Worm (Caenorhabditis elegans) whole organism, L1 larva: ENCODE measurements around the gene R10E9.4.
A peak's percentile ranks its signal among the peaks of the same experiment; 100 is the strongest.

ENCODE experiments used
- C04F5.9 ChIP-seq: sonication (generic microtip); optimal IDR thresholded peaks from 2 replicates; lab custom pipeline; 2016; ENCODE audit warnings: missing genetic modification characterization, missing compliant biosample characterization
- C16A3.4 ChIP-seq: fragments of 150-350 bp; optimal IDR thresholded peaks from 2 replicates; lab custom pipeline; 2014; ENCODE audit warnings: missing biosample characterization, missing genetic modification characterization
- F16B12.6 ChIP-seq: fragments of 150-350 bp; optimal IDR thresholded peaks from 2 replicates; lab custom pipeline; 2014; ENCODE audit warnings: missing biosample characterization, missing genetic modification characterization
- aha-1 ChIP-seq: fragments of 150-350 bp; optimal IDR thresholded peaks from 2 replicates; lab custom pipeline; 2014; ENCODE audit warnings: missing biosample characterization, missing genetic modification characterization
- alr-1 ChIP-seq: fragments of 200-800 bp; sonication (Bioruptor generic); optimal IDR thresholded peaks from 2 replicates; lab custom pipeline; 2018; ENCODE audit warnings: borderline replicate concordance, mild to moderate bottlenecking, missing genetic modification characterization, missing compliant biosample characterization
- blmp-1 ChIP-seq: fragments of 150-350 bp; optimal IDR thresholded peaks from 2 replicates; lab custom pipeline; 2014; ENCODE audit warnings: missing biosample characterization, missing genetic modification characterization
- ceh-8 ChIP-seq: fragments of 200-800 bp; sonication (Bioruptor generic); optimal IDR thresholded peaks from 2 replicates; lab custom pipeline; 2018; ENCODE audit warnings: mild to moderate bottlenecking, missing genetic modification characterization, moderate library complexity, missing compliant biosample characterization
- ceh-82 ChIP-seq, 3 experiments: fragments of 150-350 bp in 1 of 3; sonication (generic microtip) in 2 of 3; optimal IDR thresholded peaks; 2 replicates each; lab custom pipeline; 2014 to 2017; ENCODE audit warnings: missing biosample characterization in 3 of 3, missing genetic modification characterization in 3 of 3
- ceh-90 ChIP-seq: sonication (generic microtip); optimal IDR thresholded peaks from 2 replicates; lab custom pipeline; 2016; ENCODE audit warnings: missing genetic modification characterization, missing compliant biosample characterization
- ces-1 ChIP-seq: fragments of 150-350 bp; optimal IDR thresholded peaks from 2 replicates; lab custom pipeline; 2014; ENCODE audit warnings: missing biosample characterization, missing genetic modification reagents, missing genetic modification characterization
- dpl-1 ChIP-seq, 3 experiments: fragments of 150-350 bp in 2 of 3; sonication (generic microtip) in 1 of 3; optimal IDR thresholded peaks; 2 replicates each; lab custom pipeline; 2014 to 2017; ENCODE audit warnings: missing biosample characterization in 3 of 3, missing genetic modification characterization in 3 of 3, missing genetic modification reagents in 3 of 3
- dsc-1 ChIP-seq: sonication (generic microtip); optimal IDR thresholded peaks from 2 replicates; lab custom pipeline; 2016; ENCODE audit warnings: mild to moderate bottlenecking, missing genetic modification characterization, missing compliant biosample characterization
- efl-3 ChIP-seq: fragments of 200-800 bp; sonication (Bioruptor generic); optimal IDR thresholded peaks from 2 replicates; lab custom pipeline; 2018; ENCODE audit warnings: mild to moderate bottlenecking, missing genetic modification characterization, missing compliant biosample characterization
- egl-13 ChIP-seq: sonication (generic microtip); optimal IDR thresholded peaks from 2 replicates; lab custom pipeline; 2016; ENCODE audit warnings: missing genotype, missing genetic modification reagents, missing genetic modification characterization, missing compliant biosample characterization
- egl-27 ChIP-seq, 2 experiments: fragments of 150-350 bp in 1 of 2; sonication (generic microtip); optimal IDR thresholded peaks; 3 replicates each; lab custom pipeline; 2017 to 2018; ENCODE audit warnings: missing biosample characterization in 2 of 2, missing genetic modification characterization in 2 of 2, missing genetic modification reagents in 2 of 2
- fos-1 ChIP-seq: fragments of 150-350 bp; optimal IDR thresholded peaks from 2 replicates; lab custom pipeline; 2014; ENCODE audit warnings: missing biosample characterization, missing genetic modification characterization
- grh-1 ChIP-seq: fragments of 200-800 bp; sonication (Bioruptor generic); IDR thresholded peaks from 2 replicates; pipeline ENCODE4 v1.3.6; 2022; ENCODE audit warnings: missing genetic modification reagents, missing genetic modification characterization, missing compliant biosample characterization
- hlh-17 ChIP-seq: fragments of 200-800 bp; sonication (Bioruptor generic); optimal IDR thresholded peaks from 2 replicates; lab custom pipeline; 2018; ENCODE audit warnings: missing genetic modification characterization, mild to moderate bottlenecking, missing compliant biosample characterization, moderate library complexity, borderline replicate concordance
- hlh-4 ChIP-seq: sonication (generic microtip); optimal IDR thresholded peaks from 2 replicates; lab custom pipeline; 2016; ENCODE audit warnings: mild to moderate bottlenecking, missing genetic modification characterization, missing compliant biosample characterization
- hpl-2 ChIP-seq: fragments of 150-350 bp; optimal IDR thresholded peaks from 2 replicates; lab custom pipeline; 2014; ENCODE audit warnings: missing biosample characterization, missing genetic modification reagents, missing genetic modification characterization
- irx-1 ChIP-seq: sonication (generic microtip); optimal IDR thresholded peaks from 2 replicates; lab custom pipeline; 2016; ENCODE audit warnings: missing genetic modification characterization, missing compliant biosample characterization
- jun-1 ChIP-seq: fragments of 150-350 bp; optimal IDR thresholded peaks from 2 replicates; lab custom pipeline; 2014; ENCODE audit warnings: missing biosample characterization, missing genetic modification reagents, missing genetic modification characterization
- lin-13 ChIP-seq: fragments of 150-350 bp; optimal IDR thresholded peaks from 2 replicates; lab custom pipeline; 2014; ENCODE audit warnings: missing biosample characterization, missing genetic modification reagents, missing genetic modification characterization
- lin-14 ChIP-seq: fragments of 200-800 bp; sonication (Bioruptor generic); optimal IDR thresholded peaks from 2 replicates; lab custom pipeline; 2018; ENCODE audit warnings: mild to moderate bottlenecking, missing genetic modification characterization, moderate library complexity, missing compliant biosample characterization
- lir-3 ChIP-seq: sonication (generic microtip); optimal IDR thresholded peaks from 2 replicates; lab custom pipeline; 2016; ENCODE audit warnings: mild to moderate bottlenecking, missing genetic modification characterization, moderate library complexity, missing compliant biosample characterization; ENCODE audit not compliant: poor library complexity
- lsy-2 ChIP-seq, 2 experiments: fragments of 150-350 bp; optimal IDR thresholded peaks; 2 replicates each; lab custom pipeline; 2014; ENCODE audit warnings: missing biosample characterization in 2 of 2, missing genetic modification characterization in 2 of 2
- mab-9 ChIP-seq: fragments of 200-800 bp; sonication (Bioruptor generic); IDR thresholded peaks from 2 replicates; pipeline ENCODE4 v1.3.6; 2022; ENCODE audit warnings: missing genetic modification reagents, missing genetic modification characterization, missing compliant biosample characterization
- mdl-1 ChIP-seq, 2 experiments: fragments of 150-350 bp; optimal IDR thresholded peaks; 2 replicates each; lab custom pipeline; 2014 to 2017; ENCODE audit warnings: missing biosample characterization in 2 of 2, missing genetic modification characterization in 2 of 2, inconsistent platforms in 1 of 2
- mef-2 ChIP-seq: fragments of 150-350 bp; optimal IDR thresholded peaks from 2 replicates; lab custom pipeline; 2014; ENCODE audit warnings: missing biosample characterization, missing genetic modification characterization
- mep-1 ChIP-seq: fragments of 150-350 bp; optimal IDR thresholded peaks from 2 replicates; lab custom pipeline; 2014; ENCODE audit warnings: missing biosample characterization, missing genetic modification characterization
- nhr-11 ChIP-seq: fragments of 150-350 bp; optimal IDR thresholded peaks from 2 replicates; lab custom pipeline; 2014; ENCODE audit warnings: missing biosample characterization, missing genetic modification characterization
- nhr-12 ChIP-seq: sonication (generic microtip); optimal IDR thresholded peaks from 2 replicates; lab custom pipeline; 2017; ENCODE audit warnings: missing biosample characterization, missing genetic modification characterization
- nhr-19 ChIP-seq: fragments of 200-800 bp; sonication (Bioruptor generic); conservative IDR thresholded peaks from 2 replicates; pipeline ENCODE4 v1.3.6; 2022; ENCODE audit warnings: missing genetic modification characterization, missing compliant biosample characterization
- nhr-20 ChIP-seq: sonication (generic microtip); optimal IDR thresholded peaks from 2 replicates; lab custom pipeline; 2016; ENCODE audit warnings: mild to moderate bottlenecking, missing genetic modification characterization, missing compliant biosample characterization
- nhr-237 ChIP-seq: fragments of 150-350 bp; optimal IDR thresholded peaks from 2 replicates; lab custom pipeline; 2014; ENCODE audit warnings: missing biosample characterization, missing genetic modification characterization
- nhr-28 ChIP-seq: fragments of 150-350 bp; optimal IDR thresholded peaks from 2 replicates; lab custom pipeline; 2014; ENCODE audit warnings: missing biosample characterization, missing genetic modification characterization
- nhr-71 ChIP-seq: sonication (generic microtip); optimal IDR thresholded peaks from 2 replicates; lab custom pipeline; 2016; ENCODE audit warnings: mild to moderate bottlenecking, missing genetic modification characterization, moderate library complexity, missing compliant biosample characterization
- nhr-84 ChIP-seq: sonication (generic microtip); optimal IDR thresholded peaks from 2 replicates; lab custom pipeline; 2017; ENCODE audit warnings: missing biosample characterization, missing genetic modification characterization
- nhr-85 ChIP-seq: sonication (generic microtip); peaks from one replicate; lab custom pipeline; 2016; ENCODE audit warnings: missing genetic modification characterization, inconsistent platforms, missing compliant biosample characterization
- pag-3 ChIP-seq: sonication (generic microtip); optimal IDR thresholded peaks from 2 replicates; lab custom pipeline; 2017; ENCODE audit warnings: missing genetic modification characterization, mild to moderate bottlenecking, missing compliant biosample characterization, antibody characterized with exemption, borderline replicate concordance; ENCODE audit not compliant: insufficient read depth
- pax-3 ChIP-seq: fragments of 200-800 bp; sonication (Bioruptor generic); optimal IDR thresholded peaks from 2 replicates; lab custom pipeline; 2018; ENCODE audit warnings: mild to moderate bottlenecking, missing genetic modification characterization, moderate library complexity, missing compliant biosample characterization
- pqm-1 ChIP-seq: sonication (generic microtip); optimal IDR thresholded peaks from 3 replicates; lab custom pipeline; 2017; ENCODE audit warnings: missing biosample characterization, missing genetic modification characterization
- rnt-1 ChIP-seq: sonication (generic microtip); optimal IDR thresholded peaks from 2 replicates; lab custom pipeline; 2016; ENCODE audit warnings: mild to moderate bottlenecking, missing genetic modification characterization, moderate library complexity, missing compliant biosample characterization
- sox-4 ChIP-seq: sonication (generic microtip); optimal IDR thresholded peaks from 2 replicates; lab custom pipeline; 2016; ENCODE audit warnings: missing genetic modification characterization, missing compliant biosample characterization
- tbx-2 ChIP-seq: sonication (generic microtip); optimal IDR thresholded peaks from 2 replicates; lab custom pipeline; 2016; ENCODE audit warnings: missing genetic modification characterization, missing compliant biosample characterization
- tlp-1 ChIP-seq: fragments of 150-350 bp; optimal IDR thresholded peaks from 2 replicates; lab custom pipeline; 2014; ENCODE audit warnings: missing biosample characterization, missing genetic modification characterization
- unc-30 ChIP-seq: sonication (generic microtip); optimal IDR thresholded peaks from 2 replicates; lab custom pipeline; 2017; ENCODE audit warnings: missing biosample characterization, missing genetic modification characterization
- vab-15 ChIP-seq: sonication (generic microtip); optimal IDR thresholded peaks from 2 replicates; lab custom pipeline; 2017; ENCODE audit warnings: missing genotype, mild to moderate bottlenecking, missing genetic modification characterization, missing compliant biosample characterization
- zag-1 ChIP-seq: fragments of 150-350 bp; optimal IDR thresholded peaks from 2 replicates; lab custom pipeline; 2014; ENCODE audit warnings: missing biosample characterization, missing genetic modification characterization
- ztf-4 ChIP-seq: fragments of 150-350 bp; optimal IDR thresholded peaks from 2 replicates; lab custom pipeline; 2014; ENCODE audit warnings: missing biosample characterization, missing genetic modification characterization

Gene R10E9.4

ce11 chrIII:4004064-4004580 lies 31.5 kb upstream of the R10E9.4 start, which contains the start of gene tif-1A (continued):
- TF ChIP-seq grh-1 (GFP tag; lab: Robert Waterston, UW): peak; percentile 42; the same call in 1 of the 2 replicates
- peak; percentile 53 for TF ChIP-seq pax-3 (tag; lab: Kevin White, UChicago)
- TF ChIP-seq aha-1 (tag; lab: Kevin White, UChicago): no peak
- TF ChIP-seq dpl-1 (GFP tag; optimal IDR thresholded peaks at IDR 0.05; lab: Kevin White, UChicago): peak; percentile 79 to 85 (median 84)
- peak; percentile 64 for TF ChIP-seq C04F5.9
- peak; percentile 62 for TF ChIP-seq jun-1 (tag; lab: Kevin White, UChicago)
- no peak for TF ChIP-seq egl-27 (tag; optimal IDR thresholded peaks at IDR 0.05; lab: Kevin White, UChicago)
- no peak for TF ChIP-seq tlp-1 (tag; lab: Kevin White, UChicago)
- TF ChIP-seq mef-2 (tag; lab: Kevin White, UChicago): peak; percentile 30
- peak; percentile 92 for TF ChIP-seq lsy-2 (tag; optimal IDR thresholded peaks at IDR 0.05; lab: Kevin White, UChicago)
- no peak for TF ChIP-seq alr-1 (tag; lab: Kevin White, UChicago)
- TF ChIP-seq tbx-2: peak; percentile 82
- no peak for TF ChIP-seq efl-3 (GFP tag; lab: Kevin White, UChicago)
- TF ChIP-seq nhr-85: peak; percentile 89
- peak; percentile 10 for TF ChIP-seq lir-3 (tag; lab: Kevin White, UChicago)
- TF ChIP-seq nhr-237 (tag; lab: Kevin White, UChicago): peak; percentile 13
- TF ChIP-seq sox-4: peak; percentile 30
- TF ChIP-seq pqm-1 (tag; lab: Kevin White, UChicago): no peak
- no peak for TF ChIP-seq hlh-4 (tag; lab: Kevin White, UChicago)
- peak; percentile 59 for TF ChIP-seq blmp-1 (tag; lab: Kevin White, UChicago)
- no peak for TF ChIP-seq pag-3 (tag; lab: Kevin White, UChicago)
- TF ChIP-seq egl-13: peak; percentile 63
- no peak for TF ChIP-seq hlh-17 (GFP tag; lab: Kevin White, UChicago)
- TF ChIP-seq C16A3.4 (tag; lab: Kevin White, UChicago): peak; percentile 83
- TF ChIP-seq mep-1 (tag; lab: Kevin White, UChicago): peak; percentile 97
- no peak for TF ChIP-seq zag-1 (tag; lab: Kevin White, UChicago)
- TF ChIP-seq nhr-71 (tag; lab: Kevin White, UChicago): peak; percentile 90
- TF ChIP-seq dsc-1 (tag; lab: Kevin White, UChicago): peak; percentile 82
- peak; percentile 86 for TF ChIP-seq rnt-1
- no peak for TF ChIP-seq ceh-90 (tag; lab: Kevin White, UChicago)
- TF ChIP-seq ztf-4 (tag; lab: Kevin White, UChicago): peak; percentile 31
- TF ChIP-seq ces-1 (GFP tag; lab: Kevin White, UChicago): no peak
- TF ChIP-seq nhr-11 (tag; lab: Kevin White, UChicago): peak; percentile 18
- no peak for TF ChIP-seq unc-30 (tag; lab: Kevin White, UChicago)
- TF ChIP-seq lin-13 (GFP tag; lab: Kevin White, UChicago): peak; percentile 69
- peak; percentile 83 for TF ChIP-seq nhr-19 (GFP tag; lab: Robert Waterston, UW)
- TF ChIP-seq ceh-8 (GFP tag; lab: Kevin White, UChicago): peak; percentile 14
- TF ChIP-seq irx-1 (tag; lab: Kevin White, UChicago): peak; percentile 77
- TF ChIP-seq nhr-28 (tag; lab: Kevin White, UChicago): no peak
- TF ChIP-seq vab-15 (tag; lab: Kevin White, UChicago): no peak
- no peak for TF ChIP-seq mab-9 (GFP tag; lab: Robert Waterston, UW)
- peak; percentile 76 for TF ChIP-seq hpl-2 (GFP tag; lab: Kevin White, UChicago)
- TF ChIP-seq ceh-82 (tag; optimal IDR thresholded peaks at IDR 0.05; lab: Kevin White, UChicago): peak; percentile 81 to 91 (median 89)
- peak; percentile 87 for TF ChIP-seq nhr-20 (tag; lab: Kevin White, UChicago)
- TF ChIP-seq lin-14 (GFP tag; lab: Kevin White, UChicago): peak; percentile 84
- TF ChIP-seq nhr-84 (tag; lab: Kevin White, UChicago): no peak
- TF ChIP-seq mdl-1 (tag; optimal IDR thresholded peaks at IDR 0.05; lab: Kevin White, UChicago): peak in 1 of 2 experiments; percentile 67
- peak; percentile 67 for TF ChIP-seq F16B12.6
- peak; percentile 45 for TF ChIP-seq fos-1 (tag; lab: Kevin White, UChicago)
- TF ChIP-seq nhr-12 (tag; lab: Kevin White, UChicago): no peak
